Fruit fly (Drosophila melanogaster): ENCODE data around the gene Sugb.

The Sugb gene

dm6 chr3L:11696294-11697116, 12.7 kb downstream of the Sugb start, which contains the start of gene Dph1 (continued):
- TF ChIP-seq sug (tag; optimal IDR thresholded peaks at IDR 0.05) (peak; percentile 54), CG2678 (tag; optimal IDR thresholded peaks at IDR 0.05) (peak; percentile 85), ash1 (GFP tag; optimal IDR thresholded peaks at IDR 0.05) (peak; percentile 2), eve (GFP tag; optimal IDR thresholded peaks at IDR 0.05) (peak in 1 of 2 experiments; percentile 93), CG3726 (GFP tag; IDR thresholded peaks at IDR 0.05) (0 out of 3 replicates have a peak, but pooled peaks have one; percentile 81), B-H1 (GFP tag; IDR thresholded peaks at IDR 0.05) (peak; percentile 78), Dref (GFP tag; IDR thresholded peaks at IDR 0.05) (no peak), CG9609 (GFP tag; optimal IDR thresholded peaks at IDR 0.05) (peak; percentile 83), lov (optimal IDR thresholded peaks at IDR 0.05) (no peak), lov (GFP tag; IDR thresholded peaks at IDR 0.05) (peak; percentile 67; the same call in 1 of the 3 replicates), Hmx (GFP tag; optimal IDR thresholded peaks at IDR 0.05) (no peak), CG12942 (GFP tag; optimal IDR thresholded peaks at IDR 0.05) (peak; percentile 58), CG2202 (tag; optimal IDR thresholded peaks at IDR 0.05) (peak; percentile 60), bbx (GFP tag; IDR thresholded peaks at IDR 0.05; ENCODE audit: partially characterized antibody) (peak; percentile 57), wor (GFP tag; IDR thresholded peaks at IDR 0.05) (no peak; the same call in 1 of the 2 replicates), Dll (GFP tag; IDR thresholded peaks at IDR 0.05; ENCODE audit: partially characterized antibody) (peak; percentile 64; the same call in 3 of the 4 replicates), CG5180 (GFP tag; optimal IDR thresholded peaks at IDR 0.05) (peak; percentile 72), CG7357 (GFP tag; IDR thresholded peaks at IDR 0.05) (peak; percentile 76; the same call in 1 of the 3 replicates), gt (GFP tag; IDR thresholded peaks at IDR 0.05) (peak; percentile 74), Med (GFP tag) (peak; percentile 98), pita (GFP tag; optimal IDR thresholded peaks at IDR 0.05) (no peak), CG4854 (GFP tag; optimal IDR thresholded peaks at IDR 0.05) (peak; percentile 32), CG9797 (GFP tag; optimal IDR thresholded peaks at IDR 0.05) (peak; percentile 40), CG1024 (GFP tag; IDR thresholded peaks at IDR 0.05) (peak; percentile 74), CG3838 (GFP tag; optimal IDR thresholded peaks at IDR 0.05) (peak; percentile 69), lola (GFP tag; optimal IDR thresholded peaks at IDR 0.05) (peak in 1 of 3 experiments; percentile 84), dati (GFP tag; IDR thresholded peaks at IDR 0.05) (peak; percentile 57; the same call in 1 of the 2 replicates), sqz (GFP tag; optimal IDR thresholded peaks at IDR 0.05) (peak; percentile 16), CG15696 (tag; optimal IDR thresholded peaks at IDR 0.05) (peak; percentile 50), CG43689 (GFP tag; IDR thresholded peaks at IDR 0.05) (peak; percentile 72), Trl (optimal IDR thresholded peaks at IDR 0.05) (no peak), Trl (GFP tag; optimal IDR thresholded peaks at IDR 0.05) (peak; percentile 78), ind (GFP tag; optimal IDR thresholded peaks at IDR 0.05) (peak; percentile 88), pzg (GFP tag; optimal IDR thresholded peaks at IDR 0.05) (peak; percentile 86), CG2120 (GFP tag; optimal IDR thresholded peaks at IDR 0.05) (peak; percentile 85), bigmax (GFP tag; optimal IDR thresholded peaks at IDR 0.05) (no peak), CG18764 (GFP tag; optimal IDR thresholded peaks at IDR 0.05) (peak; percentile 42), CG9437 (GFP tag; optimal IDR thresholded peaks at IDR 0.05) (peak; percentile 81), CG9817 (tag; optimal IDR thresholded peaks at IDR 0.05) (peak; percentile 66), YL-1 (GFP tag; optimal IDR thresholded peaks at IDR 0.05) (peak; percentile 93), CG4617 (GFP tag; optimal IDR thresholded peaks at IDR 0.05; ENCODE audit: borderline replicate concordance) (peak; percentile 76), Atf6 (GFP tag; IDR thresholded peaks at IDR 0.05) (peak; percentile 82), schlank (tag; optimal IDR thresholded peaks at IDR 0.05) (peak; percentile 59), B-H2 (GFP tag; optimal IDR thresholded peaks at IDR 0.05) (peak; percentile 66), CG12155 (GFP tag; optimal IDR thresholded peaks at IDR 0.05) (peak; percentile 58), CG11093 (GFP tag; IDR thresholded peaks at IDR 0.05) (no peak; the same call in 2 of the 3 replicates), Mrtf (GFP tag; IDR thresholded peaks at IDR 0.05) (peak; percentile 87; the same call in 2 of the 3 replicates), run (tag; optimal IDR thresholded peaks at IDR 0.05) (peak; percentile 8), Pdp1 (GFP tag; optimal IDR thresholded peaks at IDR 0.05) (peak; percentile 75 to 96)

All from whole organism, embryonic.